Worm (Caenorhabditis elegans) whole organism, L2 larva: Measurements from ENCODE around the gene Y116A8C.38.

Source experiments
- F13H6.1 ChIP-seq: sonication (generic microtip); optimal IDR thresholded peaks from 2 replicates; lab custom pipeline; 2016; ENCODE audit warnings: missing genetic modification characterization, missing compliant biosample characterization
- Y55F3AM.14 ChIP-seq: fragments of 200-800 bp; sonication (Bioruptor generic); optimal IDR thresholded peaks from 2 replicates; lab custom pipeline; 2018; ENCODE audit warnings: mild to moderate bottlenecking, missing genetic modification characterization, missing compliant biosample characterization
- ZK546.5 ChIP-seq: sonication (generic microtip); optimal IDR thresholded peaks from 2 replicates; lab custom pipeline; 2017; ENCODE audit warnings: missing biosample characterization, missing genetic modification characterization
- alr-1 ChIP-seq: fragments of 150-350 bp; optimal IDR thresholded peaks from 2 replicates; lab custom pipeline; 2014; ENCODE audit warnings: missing biosample characterization, missing genetic modification characterization
- aly-2 ChIP-seq: fragments of 150-350 bp; optimal IDR thresholded peaks from 2 replicates; lab custom pipeline; 2014; ENCODE audit warnings: missing biosample characterization, missing genetic modification characterization
- blmp-1 ChIP-seq: sonication (generic microtip); optimal IDR thresholded peaks from 2 replicates; lab custom pipeline; 2017; ENCODE audit warnings: missing genetic modification characterization, mild to moderate bottlenecking, missing compliant biosample characterization, antibody characterized with exemption, moderate library complexity; ENCODE audit not compliant: insufficient read depth
- ceh-16 ChIP-seq: fragments of 150-350 bp; optimal IDR thresholded peaks from 2 replicates; lab custom pipeline; 2014; ENCODE audit warnings: missing biosample characterization, missing genetic modification characterization
- dmd-4 ChIP-seq: sonication (generic microtip); optimal IDR thresholded peaks from 2 replicates; lab custom pipeline; 2017; ENCODE audit warnings: missing biosample characterization, missing genetic modification characterization
- elt-1 ChIP-seq: fragments of 150-350 bp; optimal IDR thresholded peaks from 2 replicates; lab custom pipeline; 2014; ENCODE audit warnings: missing biosample characterization, missing genetic modification characterization
- elt-3 ChIP-seq: sonication (generic microtip); optimal IDR thresholded peaks from 2 replicates; lab custom pipeline; 2017; ENCODE audit warnings: missing biosample characterization, missing genetic modification characterization
- fos-1 ChIP-seq: fragments of 150-350 bp; optimal IDR thresholded peaks from 2 replicates; lab custom pipeline; 2014; ENCODE audit warnings: missing biosample characterization, missing genetic modification characterization
- lin-13 ChIP-seq: fragments of 150-350 bp; optimal IDR thresholded peaks from 2 replicates; lab custom pipeline; 2014; ENCODE audit warnings: missing biosample characterization, missing genetic modification reagents, missing genetic modification characterization
- lin-39 ChIP-seq: fragments of 150-350 bp; optimal IDR thresholded peaks from 2 replicates; lab custom pipeline; 2014; ENCODE audit warnings: missing biosample characterization, missing genetic modification reagents, missing genetic modification characterization
- lsy-2 ChIP-seq, 2 experiments: fragments of 150-350 bp in 1 of 2; sonication (generic microtip) in 1 of 2; optimal IDR thresholded peaks; 2 replicates each; lab custom pipeline; 2014 to 2017; ENCODE audit warnings: missing biosample characterization in 2 of 2, missing genetic modification characterization in 2 of 2
- mbf-1 ChIP-seq: sonication (generic microtip); optimal IDR thresholded peaks from 2 replicates; lab custom pipeline; 2017; ENCODE audit warnings: missing biosample characterization, missing genetic modification characterization
- nhr-11 ChIP-seq: fragments of 150-350 bp; optimal IDR thresholded peaks from 2 replicates; lab custom pipeline; 2014; ENCODE audit warnings: missing biosample characterization, missing genetic modification characterization
- nhr-12 ChIP-seq: fragments of 150-350 bp; optimal IDR thresholded peaks from 2 replicates; lab custom pipeline; 2014; ENCODE audit warnings: missing biosample characterization, missing genetic modification characterization
- nhr-21 ChIP-seq: fragments of 150-350 bp; optimal IDR thresholded peaks from 2 replicates; lab custom pipeline; 2014; ENCODE audit warnings: missing biosample characterization, missing genetic modification characterization
- nhr-23 ChIP-seq: fragments of 150-350 bp; optimal IDR thresholded peaks from 2 replicates; lab custom pipeline; 2014; ENCODE audit warnings: missing biosample characterization, missing genetic modification reagents, missing genetic modification characterization
- nhr-25 ChIP-seq: fragments of 150-350 bp; sonication (generic microtip); optimal IDR thresholded peaks from 3 replicates; lab custom pipeline; 2014; ENCODE audit warnings: missing biosample characterization, missing genetic modification characterization
- unc-39 ChIP-seq: fragments of 150-350 bp; optimal IDR thresholded peaks from 2 replicates; lab custom pipeline; 2014; ENCODE audit warnings: missing biosample characterization, missing genetic modification characterization
- unc-62 ChIP-seq: fragments of 150-350 bp; optimal IDR thresholded peaks from 2 replicates; lab custom pipeline; 2014; ENCODE audit warnings: missing biosample characterization, missing genetic modification reagents, missing genetic modification characterization

Gene Y116A8C.38

ce11 chrIV:17176177-17176576, 44.8 kb downstream of the Y116A8C.38 start, which contains the start of gene C52D10.3:
Gene C52D10.3 (plus strand): TSS chrIV:17176477.
- TF ChIP-seq unc-62 (GFP tag; lab: Kevin White, UChicago): no peak
- TF ChIP-seq aly-2 (tag; lab: Kevin White, UChicago): no peak
- TF ChIP-seq elt-3 (tag; lab: Kevin White, UChicago): no peak
- no peak for TF ChIP-seq fos-1 (tag; lab: Kevin White, UChicago)
- no peak for TF ChIP-seq nhr-21 (tag; lab: Kevin White, UChicago)
- no peak for TF ChIP-seq nhr-25 (tag; lab: Kevin White, UChicago)
- TF ChIP-seq lsy-2 (tag; optimal IDR thresholded peaks at IDR 0.05; lab: Kevin White, UChicago): no peak
- no peak for TF ChIP-seq ceh-16 (tag; lab: Kevin White, UChicago)
- no peak for TF ChIP-seq unc-39 (tag; lab: Kevin White, UChicago)
- no peak for TF ChIP-seq elt-1 (tag; lab: Kevin White, UChicago)
- TF ChIP-seq nhr-12 (tag; lab: Kevin White, UChicago): no peak
- TF ChIP-seq dmd-4 (tag; lab: Kevin White, UChicago): no peak
- no peak for TF ChIP-seq nhr-11 (tag; lab: Kevin White, UChicago)
- TF ChIP-seq mbf-1: no peak
- TF ChIP-seq, all 48 proteins: peak for 0

ce11 chrIV:17179071-17179470, 47.7 kb downstream of the Y116A8C.38 start:
- TF ChIP-seq ceh-16 (tag; lab: Kevin White, UChicago): no peak
- TF ChIP-seq fos-1 (tag; lab: Kevin White, UChicago): peak; percentile 35
- no peak for TF ChIP-seq nhr-11 (tag; lab: Kevin White, UChicago)
- TF ChIP-seq ZK546.5 (tag; lab: Kevin White, UChicago): no peak

- peak; percentile 18 for TF ChIP-seq fos-1 (tag; lab: Kevin White, UChicago)
- TF ChIP-seq unc-62 (GFP tag; lab: Kevin White, UChicago): no peak
These were observed 48.2 kb downstream of the Y116A8C.38 start for ce11 chrIV:17179565-17179964.

ce11 chrIV:17183032-17183608, 51.8 kb downstream of the Y116A8C.38 start:
- TF ChIP-seq alr-1 (no peak), Y55F3AM.14 (GFP tag; lab: Kevin White, UChicago) (no peak), unc-62 (GFP tag; lab: Kevin White, UChicago) (no peak), F13H6.1 (tag; lab: Kevin White, UChicago) (no peak), nhr-23 (no peak), mbf-1 (no peak), lin-39 (tag; lab: Kevin White, UChicago) (no peak), blmp-1 (no peak), lin-13 (GFP tag; lab: Kevin White, UChicago) (no peak)
